Fruit fly (Drosophila melanogaster): ENCODE data around the gene CG8620.

- TF ChIP-seq psq (optimal IDR thresholded peaks at IDR 0.05) (no peak), CG8478 (optimal IDR thresholded peaks at IDR 0.05) (no peak), EcR (GFP tag; optimal IDR thresholded peaks at IDR 0.05) (no peak), Dll (optimal IDR thresholded peaks at IDR 0.05) (no peak)
These were observed 31.8 kb downstream of the CG8620 start, which contains the start of gene Dscam2 for dm6 chr3L:7189668-7190200.
